Worm (Caenorhabditis elegans): ENCODE measurements around the gene fbxc-12.

- TF ChIP-seq ama-1 (optimal IDR thresholded peaks at IDR 0.05) (peak; percentile 84), hmg-4 (GFP tag; optimal IDR thresholded peaks at IDR 0.05) (peak; percentile 27), flt-1 (GFP tag; IDR thresholded peaks at IDR 0.05) (no peak), F13C5.2 (tag; optimal IDR thresholded peaks at IDR 0.05) (peak; percentile 45), tbx-37 (GFP tag; conservative IDR thresholded peaks at IDR 0.05) (no peak)
Measured at ce11 chrIV:866828-867270, 38.2 kb upstream of the fbxc-12 start.
